Worm (Caenorhabditis elegans): ENCODE measurements around the gene cdh-9.

ce11 chrX:16588102-16588501 is 6.9 kb upstream of the cdh-9 start:
- TF ChIP-seq nhr-76 (tag; optimal IDR thresholded peaks at IDR 0.05) (no peak), pax-3 (tag; optimal IDR thresholded peaks at IDR 0.05) (no peak), lsy-2 (tag; optimal IDR thresholded peaks at IDR 0.05) (no peak), nhr-11 (tag; optimal IDR thresholded peaks at IDR 0.05) (no peak)

Measured in whole organism, L1 larva.